Fruit fly (Drosophila melanogaster) whole organism, wandering third instar larva: ENCODE results near the gene CG17029.

ENCODE experiments used
- Abd-B ChIP-seq: fragments of >200 bp; optimal IDR thresholded peaks from 2 replicates; lab custom pipeline; 2017; ENCODE audit warnings: missing biosample characterization, missing genetic modification characterization
- CG9705 ChIP-seq: fragments of 200-800 bp; sonication (Bioruptor generic); optimal IDR thresholded peaks from 2 replicates; lab custom pipeline; 2018; ENCODE audit warnings: missing biosample characterization, mild to moderate bottlenecking, missing genetic modification characterization
- CrebA ChIP-seq: fragments of 200-800 bp; sonication (Bioruptor generic); optimal IDR thresholded peaks from 2 replicates; lab custom pipeline; 2016; ENCODE audit warnings: missing biosample characterization, mild to moderate bottlenecking, missing genetic modification characterization, borderline replicate concordance
- Dfd ChIP-seq: fragments of >200 bp; optimal IDR thresholded peaks from 2 replicates; lab custom pipeline; 2017; ENCODE audit warnings: missing biosample characterization, missing genetic modification characterization
- Dif ChIP-seq: fragments of 200-275, 200-300 bp; sonication (Bioruptor generic); optimal IDR thresholded peaks from 2 replicates; lab custom pipeline; 2018; ENCODE audit warnings: missing biosample characterization, missing genetic modification characterization; ENCODE audit not compliant: partially characterized antibody
- HLH106 ChIP-seq: fragments of 200-800 bp; optimal IDR thresholded peaks from 3 replicates; lab custom pipeline; 2019; ENCODE audit warnings: missing biosample characterization, mild to moderate bottlenecking, missing genetic modification characterization, moderate library complexity
- Hnf4 ChIP-seq: fragments of 200-800 bp; sonication (Bioruptor generic); optimal IDR thresholded peaks from 2 replicates; lab custom pipeline; 2016; ENCODE audit warnings: missing biosample characterization, mild to moderate bottlenecking, missing genetic modification characterization
- Hr83 ChIP-seq: fragments of 200-300 bp; sonication (Bioruptor generic); optimal IDR thresholded peaks from 2 replicates; lab custom pipeline; 2016; ENCODE audit warnings: missing biosample characterization, mild to moderate bottlenecking, missing genetic modification characterization, moderate library complexity; ENCODE audit not compliant: poor library complexity, severe bottlenecking
- Jra ChIP-seq: sonication (Bioruptor generic); optimal IDR thresholded peaks from 2 replicates; lab custom pipeline; 2016; ENCODE audit warnings: missing biosample characterization, missing genetic modification characterization
- Mio ChIP-seq: sonication (Bioruptor generic); optimal IDR thresholded peaks from 2 replicates; lab custom pipeline; 2016; ENCODE audit warnings: missing biosample characterization, missing genetic modification characterization
- Myc ChIP-seq: fragments of >200 bp; optimal IDR thresholded peaks from 2 replicates; lab custom pipeline; 2017
- N ChIP-seq: fragments of >200 bp; optimal IDR thresholded peaks from 2 replicates; lab custom pipeline; 2018; ENCODE audit warnings: missing biosample characterization, missing external identifiers, missing genetic modification characterization
- OdsH ChIP-seq: fragments of 200-800 bp; sonication (Bioruptor generic); optimal IDR thresholded peaks from 2 replicates; lab custom pipeline; 2016; ENCODE audit warnings: missing biosample characterization, mild to moderate bottlenecking, missing genetic modification characterization
- Rel ChIP-seq, 2 experiments: fragments of 200-800 bp; sonication (Bioruptor generic) in 1 of 2; optimal IDR thresholded peaks; 2 replicates in 1 of 2; 3 replicates in 1 of 2; lab custom pipeline; 2016 to 2019; ENCODE audit warnings: mild to moderate bottlenecking in 2 of 2, missing biosample characterization in 2 of 2, missing genetic modification characterization in 2 of 2, moderate library complexity in 1 of 2
- Sp1 ChIP-seq: fragments of 200-800 bp; sonication (Bioruptor generic); optimal IDR thresholded peaks from 3 replicates; lab custom pipeline; 2019; ENCODE audit warnings: missing biosample characterization, mild to moderate bottlenecking, missing genetic modification characterization, moderate library complexity
- br ChIP-seq: fragments of 200-800 bp; sonication (Bioruptor generic); optimal IDR thresholded peaks from 2 replicates; lab custom pipeline; 2016; ENCODE audit warnings: missing biosample characterization, missing genetic modification characterization
- brk ChIP-seq: fragments of 200-800 bp; sonication (Bioruptor generic); optimal IDR thresholded peaks from 2 replicates; lab custom pipeline; 2016; ENCODE audit warnings: missing biosample characterization, mild to moderate bottlenecking, missing genetic modification characterization
- dsf ChIP-seq: sonication (Bioruptor generic); optimal IDR thresholded peaks from 2 replicates; lab custom pipeline; 2016; ENCODE audit warnings: missing biosample characterization, missing genetic modification characterization, borderline replicate concordance
- ey ChIP-seq: fragments of 200-800 bp; sonication (Bioruptor generic); optimal IDR thresholded peaks from 2 replicates; lab custom pipeline; 2016; ENCODE audit warnings: missing biosample characterization, missing genetic modification characterization
- foxo ChIP-seq, 2 experiments: fragments of 200-800 bp; sonication (Bioruptor generic); optimal IDR thresholded peaks; 2 replicates in 1 of 2; 3 replicates in 1 of 2; lab custom pipeline; 2016 to 2017; ENCODE audit warnings: missing biosample characterization in 2 of 2, missing genetic modification characterization in 2 of 2
- fru ChIP-seq: fragments of 200-800 bp; sonication (Bioruptor generic); optimal IDR thresholded peaks from 3 replicates; lab custom pipeline; 2016; ENCODE audit warnings: missing biosample characterization, mild to moderate bottlenecking, missing genetic modification characterization
- h ChIP-seq: fragments of 200-800 bp; sonication (Bioruptor generic); optimal IDR thresholded peaks from 3 replicates; lab custom pipeline; 2016; ENCODE audit warnings: missing biosample characterization, mild to moderate bottlenecking, missing genetic modification characterization
- jim ChIP-seq: fragments of 175-275, 200-325 bp; sonication (Bioruptor generic); optimal IDR thresholded peaks from 2 replicates; lab custom pipeline; 2016; ENCODE audit warnings: missing biosample characterization, mild to moderate bottlenecking, missing genetic modification characterization
- lola ChIP-seq: fragments of >200 bp; optimal IDR thresholded peaks from 2 replicates; lab custom pipeline; 2017; ENCODE audit warnings: missing biosample characterization, missing genetic modification characterization
- pan ChIP-seq: fragments of >200 bp; optimal IDR thresholded peaks from 2 replicates; lab custom pipeline; 2017
- psq ChIP-seq: fragments of 200-800 bp; sonication (Bioruptor generic); optimal IDR thresholded peaks from 3 replicates; lab custom pipeline; 2017; ENCODE audit warnings: missing biosample characterization, mild to moderate bottlenecking, missing genetic modification characterization, moderate library complexity
- rgr ChIP-seq: fragments of 200-800 bp; sonication (Bioruptor generic); optimal IDR thresholded peaks from 3 replicates; lab custom pipeline; 2016; ENCODE audit warnings: missing biosample characterization, mild to moderate bottlenecking, missing genetic modification characterization
- sage ChIP-seq: fragments of 200-800 bp; sonication (Bioruptor generic); optimal IDR thresholded peaks from 2 replicates; lab custom pipeline; 2016; ENCODE audit warnings: missing biosample characterization, mild to moderate bottlenecking, missing genetic modification characterization
- tai ChIP-seq: sonication (Bioruptor generic); optimal IDR thresholded peaks from 2 replicates; lab custom pipeline; 2016; ENCODE audit warnings: missing biosample characterization, missing genetic modification characterization
- usp ChIP-seq: fragments of >200 bp; optimal IDR thresholded peaks from 2 replicates; lab custom pipeline; 2017; ENCODE audit warnings: missing biosample characterization, missing genetic modification characterization
- woc ChIP-seq: sonication (Bioruptor generic); optimal IDR thresholded peaks from 2 replicates; lab custom pipeline; 2016; ENCODE audit warnings: missing biosample characterization, mild to moderate bottlenecking, missing genetic modification characterization

The CG17029 gene

DNA sequence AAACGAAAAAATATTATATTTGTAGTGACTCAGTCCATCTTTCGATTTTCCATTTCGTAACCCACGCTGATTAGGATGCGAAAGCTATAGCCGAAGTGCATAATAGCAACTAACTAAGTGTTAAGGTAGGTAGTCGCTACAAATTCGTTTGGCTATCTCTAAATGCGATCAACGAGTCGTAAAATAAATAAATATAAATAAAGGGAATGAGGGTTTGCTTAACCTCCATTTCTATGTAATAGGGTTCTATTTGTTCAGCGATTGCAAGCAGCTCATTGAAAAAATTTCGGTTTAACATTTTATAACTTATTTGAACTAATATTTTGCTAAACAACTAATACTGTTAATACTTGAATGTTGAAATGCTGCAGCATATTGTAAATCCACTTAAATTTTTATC is 33.5 kb downstream of the CG17029 start:
- TF ChIP-seq Dfd (no peak), pan (lab: Kevin White, UChicago) (no peak)

DNA sequence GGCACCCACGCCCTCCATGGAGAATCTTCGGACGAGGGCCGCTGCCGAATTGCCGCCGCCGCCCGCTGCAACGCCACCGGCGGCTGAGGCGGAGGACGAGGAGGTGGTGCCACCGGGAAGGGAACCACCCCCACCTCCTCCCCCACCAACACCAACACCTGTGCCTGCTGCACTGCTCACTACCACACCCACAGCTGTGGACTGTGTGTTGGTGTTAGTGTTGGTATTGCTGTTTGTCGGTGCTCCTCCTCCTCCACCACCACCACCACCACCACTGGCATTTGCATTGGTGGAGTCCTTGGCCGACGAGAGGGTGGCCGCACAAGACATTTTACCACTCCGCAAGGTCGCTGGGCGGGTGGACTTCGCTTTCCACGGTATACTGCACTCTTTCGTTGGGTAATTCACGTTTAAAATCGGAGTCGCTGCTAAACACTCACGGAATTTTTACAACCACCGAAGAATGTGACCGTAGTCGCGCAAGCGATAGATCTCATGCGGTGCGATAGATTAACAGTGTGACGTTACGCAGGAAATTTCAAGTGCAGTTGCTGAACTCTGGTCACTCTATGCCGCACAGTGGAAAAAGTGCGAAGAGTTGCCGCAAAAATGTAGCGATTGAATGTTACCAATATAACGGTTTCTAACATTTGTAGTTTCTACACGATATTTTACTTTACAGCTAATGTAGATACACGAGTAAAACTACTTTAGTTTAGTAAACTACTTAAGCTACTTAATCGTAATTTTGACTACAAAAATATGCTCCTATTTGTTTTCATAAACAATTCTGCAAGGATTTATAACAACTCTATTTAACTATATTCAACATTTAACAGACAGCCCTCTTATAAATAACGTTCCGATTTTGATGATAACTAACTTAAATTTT is 34.9 kb downstream of the CG17029 start, which contains the start of gene mib1:
Gene mib1, minus strand, starts transcription at position 494 of the 892 bp plus-strand sequence.
- peak; percentile 25 for TF ChIP-seq HLH106 (tag; lab: Kevin White, UChicago)
- TF ChIP-seq h (GFP tag; lab: Kevin White, UChicago): peak; percentile 14
- TF ChIP-seq sage (GFP tag; lab: Kevin White, UChicago): no peak
- TF ChIP-seq CG9705 (GFP tag; lab: Kevin White, UChicago): no peak
- no peak for TF ChIP-seq brk (GFP tag; lab: Kevin White, UChicago)
- TF ChIP-seq jim (GFP tag; lab: Kevin White, UChicago): no peak
- no peak for TF ChIP-seq Hnf4 (GFP tag; lab: Kevin White, UChicago)
- TF ChIP-seq usp (GFP tag; lab: Kevin White, UChicago): no peak
- TF ChIP-seq Dif (GFP tag; lab: Kevin White, UChicago): peak; percentile 14
- TF ChIP-seq Sp1 (GFP tag; lab: Kevin White, UChicago): peak; percentile 43
- no peak for TF ChIP-seq br
- TF ChIP-seq tai: no peak
- no peak for TF ChIP-seq Mio
- TF ChIP-seq Abd-B (GFP tag; lab: Kevin White, UChicago): no peak
- TF ChIP-seq Rel (GFP tag; optimal IDR thresholded peaks at IDR 0.05; lab: Kevin White, UChicago): no peak
- TF ChIP-seq Rel (tag; optimal IDR thresholded peaks at IDR 0.05; lab: Kevin White, UChicago): peak; percentile 56
- no peak for TF ChIP-seq CrebA (GFP tag; lab: Kevin White, UChicago)
- TF ChIP-seq Dfd: peak; percentile 85
- TF ChIP-seq Myc (lab: Kevin White, UChicago): peak; percentile 6
- TF ChIP-seq rgr (GFP tag; lab: Kevin White, UChicago): no peak
- TF ChIP-seq fru (GFP tag; lab: Kevin White, UChicago): peak; percentile 34
- peak; percentile 71 for TF ChIP-seq Hr83
- peak; percentile 29 for TF ChIP-seq psq (GFP tag; lab: Kevin White, UChicago)
- no peak for TF ChIP-seq Jra (GFP tag; lab: Kevin White, UChicago)
- no peak for TF ChIP-seq dsf
- peak; percentile 63 for TF ChIP-seq N (GFP tag; lab: Kevin White, UChicago)
- TF ChIP-seq foxo (GFP tag; optimal IDR thresholded peaks at IDR 0.05; lab: Kevin White, UChicago): peak in 1 of 2 experiments; percentile 18
- peak; percentile 88 for TF ChIP-seq woc (GFP tag; lab: Kevin White, UChicago)
- no peak for TF ChIP-seq OdsH (GFP tag; lab: Kevin White, UChicago)

DNA sequence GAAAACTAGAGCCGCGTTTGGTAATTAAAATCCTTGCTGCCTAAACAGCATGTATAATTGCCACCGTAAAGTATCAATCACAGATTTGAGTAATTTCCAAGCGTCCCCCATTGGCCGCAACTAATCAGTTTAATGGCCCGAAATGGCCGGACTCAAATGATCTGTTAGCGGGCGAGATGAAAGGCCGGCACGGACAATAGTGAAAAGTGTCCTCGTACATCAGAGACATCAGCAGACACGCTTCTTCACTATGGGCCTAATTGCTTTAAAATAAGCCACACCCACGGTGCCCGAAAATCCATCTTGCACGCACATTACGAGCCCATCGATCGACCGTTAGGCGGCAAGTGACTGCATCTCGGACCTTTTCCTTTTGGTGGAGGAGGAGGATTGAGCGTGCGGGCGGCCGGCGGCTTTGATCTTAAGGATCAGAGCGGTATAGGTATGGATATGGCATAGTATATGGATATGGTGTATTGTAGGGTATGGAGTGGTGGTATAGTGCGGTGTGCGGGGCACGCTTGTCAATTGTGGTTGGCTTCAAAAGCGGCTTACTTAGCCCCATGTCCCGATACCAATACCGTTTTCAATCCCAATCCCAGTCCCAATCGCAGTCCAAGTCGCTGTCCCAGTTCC is 35.8 kb downstream of the CG17029 start:
- TF ChIP-seq sage (GFP tag; lab: Kevin White, UChicago): no peak
- TF ChIP-seq usp (GFP tag; lab: Kevin White, UChicago): no peak
- no peak for TF ChIP-seq foxo (GFP tag; optimal IDR thresholded peaks at IDR 0.05; lab: Kevin White, UChicago)
- no peak for TF ChIP-seq CrebA (GFP tag; lab: Kevin White, UChicago)
- TF ChIP-seq lola (GFP tag; lab: Kevin White, UChicago): no peak
- TF ChIP-seq rgr (GFP tag; lab: Kevin White, UChicago): no peak
- no peak for TF ChIP-seq HLH106 (tag; lab: Kevin White, UChicago)
- TF ChIP-seq, all 38 proteins: peak for 0

- TF ChIP-seq HLH106 (tag; lab: Kevin White, UChicago) (peak; percentile 18), ey (GFP tag; lab: Kevin White, UChicago) (no peak), Dfd (peak; percentile 16), Sp1 (GFP tag; lab: Kevin White, UChicago) (peak; percentile 11)
- TF ChIP-seq, all 38 proteins: peak for 3
These were observed 36.7 kb downstream of the CG17029 start for dm6 chr3L:16013198-16013982.
